Worm (Caenorhabditis elegans): Measurements from ENCODE around the gene sms-1.

The sms-1 gene

DNA sequence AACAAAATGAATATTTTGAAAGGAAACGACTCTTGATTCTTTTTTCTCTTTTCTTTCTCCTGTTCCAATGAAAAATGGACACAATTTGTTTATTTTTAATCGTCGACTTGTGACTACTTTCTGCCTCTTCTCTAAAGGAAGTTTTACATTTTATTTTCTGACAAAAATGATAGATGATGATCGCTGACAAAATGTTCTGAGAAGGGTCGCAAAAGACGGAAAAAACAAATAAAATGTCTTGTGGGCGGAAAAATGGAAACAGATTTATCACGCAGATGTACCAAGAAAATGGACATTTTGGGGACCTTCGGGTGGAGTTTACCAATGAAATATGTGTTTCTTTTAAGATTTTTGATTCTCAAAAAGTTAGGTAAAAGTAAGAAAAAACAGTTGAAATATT lies 45.0 kb downstream of the sms-1 start:
- no peak for TF ChIP-seq C38D4.7 (GFP tag; optimal IDR thresholded peaks at IDR 0.05)
- no peak for TF ChIP-seq F13H6.1 (tag; optimal IDR thresholded peaks at IDR 0.05)
- TF ChIP-seq gmeb-2 (tag; optimal IDR thresholded peaks at IDR 0.05) = no peak
- TF ChIP-seq lim-6 (tag; optimal IDR thresholded peaks at IDR 0.05) = no peak
- no peak for TF ChIP-seq sdc-2 (tag; optimal IDR thresholded peaks at IDR 0.05)
- TF ChIP-seq elt-4 (tag; optimal IDR thresholded peaks at IDR 0.05) = no peak

DNA sequence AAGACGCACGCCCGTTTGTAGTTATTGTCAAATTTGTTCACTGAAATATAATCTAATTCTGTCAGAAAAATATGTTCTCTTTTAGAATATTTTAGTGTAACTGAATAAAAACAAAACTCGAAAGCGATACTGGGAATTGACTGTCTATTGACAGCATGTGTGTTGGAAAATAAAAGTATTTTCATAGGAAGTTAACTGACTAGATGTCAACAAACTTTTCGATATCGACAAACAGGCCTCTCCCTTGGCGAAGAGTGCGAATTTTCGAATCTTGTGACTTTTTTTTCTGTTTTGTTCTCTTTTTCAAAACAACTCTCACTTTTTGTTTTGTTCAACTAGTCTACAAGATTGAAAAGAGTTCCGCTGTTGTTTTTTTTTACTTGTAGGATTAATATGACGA lies 59.7 kb downstream of the sms-1 start:
- TF ChIP-seq sdc-2 (tag; optimal IDR thresholded peaks at IDR 0.05) (no peak), hlh-6 (tag; optimal IDR thresholded peaks at IDR 0.05) (no peak), lin-11 (tag; optimal IDR thresholded peaks at IDR 0.05) (no peak), ceh-2 (tag; optimal IDR thresholded peaks at IDR 0.05) (no peak), tbx-7 (tag; optimal IDR thresholded peaks at IDR 0.05) (no peak), elt-4 (tag; optimal IDR thresholded peaks at IDR 0.05) (no peak), dve-1 (tag; optimal IDR thresholded peaks at IDR 0.05) (no peak), tbx-2 (tag; optimal IDR thresholded peaks at IDR 0.05) (no peak), sox-4 (tag; optimal IDR thresholded peaks at IDR 0.05) (no peak), hlh-30 (tag; optimal IDR thresholded peaks at IDR 0.05; ENCODE audit: insufficient read depth) (no peak), ceh-9 (tag; optimal IDR thresholded peaks at IDR 0.05) (no peak), che-1 (tag; optimal IDR thresholded peaks at IDR 0.05) (no peak)

DNA sequence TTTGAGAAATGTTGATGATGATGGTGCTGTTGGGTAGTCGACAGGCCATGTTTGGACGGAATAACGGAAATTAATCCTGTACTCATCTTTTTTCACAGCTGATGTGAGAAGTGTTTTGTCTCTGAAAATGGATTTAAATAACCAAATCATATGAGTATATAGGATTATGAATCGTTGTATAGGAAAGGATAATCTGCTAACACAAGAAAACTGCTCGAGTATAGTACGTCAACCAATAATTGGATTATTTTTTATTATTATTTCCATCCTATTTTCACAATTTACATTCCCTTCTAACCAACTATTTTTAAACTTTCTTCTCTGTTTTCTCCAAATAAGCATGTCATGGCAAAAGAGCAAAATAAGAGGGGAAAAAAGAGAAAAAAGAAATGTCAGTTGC lies 62.2 kb downstream of the sms-1 start:
- TF ChIP-seq fax-1 (tag; optimal IDR thresholded peaks at IDR 0.05) (no peak), ttx-3 (tag; optimal IDR thresholded peaks at IDR 0.05) (no peak), ceh-22 (tag; optimal IDR thresholded peaks at IDR 0.05) (no peak), hlh-8 (tag; optimal IDR thresholded peaks at IDR 0.05) (no peak), ceh-30 (tag; optimal IDR thresholded peaks at IDR 0.05) (no peak), pha-2 (tag; optimal IDR thresholded peaks at IDR 0.05) (no peak), dmd-4 (tag; optimal IDR thresholded peaks at IDR 0.05; ENCODE audit: borderline replicate concordance) (no peak), tbx-7 (tag; optimal IDR thresholded peaks at IDR 0.05) (no peak)

DNA sequence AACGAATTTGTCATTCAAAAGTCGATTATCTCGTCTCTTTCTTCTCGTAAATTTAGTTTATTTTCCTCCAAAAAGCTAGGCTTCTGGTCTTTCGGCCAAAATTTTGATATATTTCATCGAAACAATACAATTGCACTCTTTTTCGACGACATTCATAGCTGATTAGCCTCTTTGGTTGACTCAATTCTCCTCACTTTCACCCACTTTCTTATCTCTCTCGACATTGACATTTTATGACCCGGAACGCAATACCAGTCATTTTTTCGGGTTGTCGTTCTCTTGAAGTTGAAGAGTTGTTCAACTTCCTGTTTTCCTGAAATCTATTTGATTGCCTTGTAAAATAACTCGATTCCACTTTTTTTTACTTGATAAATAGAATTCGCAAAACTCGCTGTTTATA lies 63.4 kb downstream of the sms-1 start:
- TF ChIP-seq zip-5 (tag; optimal IDR thresholded peaks at IDR 0.05) (no peak), unc-42 (tag; optimal IDR thresholded peaks at IDR 0.05) (no peak), madf-2 (tag; optimal IDR thresholded peaks at IDR 0.05) (no peak), tbx-7 (tag; optimal IDR thresholded peaks at IDR 0.05) (no peak)

DNA sequence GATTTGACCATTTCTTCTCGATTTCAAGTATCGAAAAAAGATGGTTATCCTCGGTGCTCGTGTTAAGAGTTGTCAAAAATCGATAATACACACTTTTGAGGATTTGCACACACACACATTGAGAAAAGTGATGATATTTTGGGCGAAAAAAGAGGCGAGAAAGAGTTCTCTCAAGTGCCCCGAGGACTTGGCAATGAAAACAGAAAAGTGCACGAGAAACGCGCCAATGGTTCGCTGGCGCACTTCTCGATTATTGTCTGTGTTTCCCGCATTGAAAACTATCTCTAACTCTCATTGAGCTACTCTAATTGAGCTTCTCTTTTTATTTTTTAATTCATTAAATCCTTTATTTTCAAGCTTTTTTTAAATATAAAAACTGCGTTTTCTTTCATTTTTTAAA lies 64.3 kb downstream of the sms-1 start:
- no peak for TF ChIP-seq Y22D7AL.16 (tag; optimal IDR thresholded peaks at IDR 0.05)
- no peak for TF ChIP-seq ama-1 (optimal IDR thresholded peaks at IDR 0.05)
- no peak for TF ChIP-seq unc-86 (tag; optimal IDR thresholded peaks at IDR 0.05)
- TF ChIP-seq F13H6.1 (tag; optimal IDR thresholded peaks at IDR 0.05) = no peak
- no peak for TF ChIP-seq madf-2 (tag; optimal IDR thresholded peaks at IDR 0.05)
- TF ChIP-seq dve-1 (tag; optimal IDR thresholded peaks at IDR 0.05) = no peak
- peak; percentile 45 for TF ChIP-seq nfya-1 (tag; optimal IDR thresholded peaks at IDR 0.05)
- TF ChIP-seq che-1 (tag; optimal IDR thresholded peaks at IDR 0.05) = no peak
- no peak for TF ChIP-seq hlh-15 (tag; optimal IDR thresholded peaks at IDR 0.05)
- no peak for TF ChIP-seq sdc-2 (tag; optimal IDR thresholded peaks at IDR 0.05)
- TF ChIP-seq ceh-19 (GFP tag; optimal IDR thresholded peaks at IDR 0.05) = no peak
- TF ChIP-seq ceh-14 (tag; optimal IDR thresholded peaks at IDR 0.05) = no peak
- TF ChIP-seq tbx-2 (tag; optimal IDR thresholded peaks at IDR 0.05) = peak; percentile 58
- peak; percentile 22 for TF ChIP-seq ceh-31 (tag; optimal IDR thresholded peaks at IDR 0.05)
- TF ChIP-seq elt-2 (tag; optimal IDR thresholded peaks at IDR 0.05) = no peak
- no peak for TF ChIP-seq ets-4 (tag; optimal IDR thresholded peaks at IDR 0.05)
- TF ChIP-seq C08G9.2 (tag; optimal IDR thresholded peaks at IDR 0.05) = no peak
- TF ChIP-seq unc-3 (GFP tag; conservative IDR thresholded peaks at IDR 0.05) = no peak
- no peak for TF ChIP-seq unc-3 (tag; optimal IDR thresholded peaks at IDR 0.05)
- TF ChIP-seq ceh-34 (tag; optimal IDR thresholded peaks at IDR 0.05) = no peak
- TF ChIP-seq fkh-6 (tag; optimal IDR thresholded peaks at IDR 0.05) = no peak
- TF ChIP-seq ceh-9 (tag; optimal IDR thresholded peaks at IDR 0.05) = no peak
- no peak for TF ChIP-seq ahr-1 (tag; optimal IDR thresholded peaks at IDR 0.05)
- TF ChIP-seq hlh-30 (tag; optimal IDR thresholded peaks at IDR 0.05; ENCODE audit: insufficient read depth) = no peak
- no peak for TF ChIP-seq pat-9 (tag; optimal IDR thresholded peaks at IDR 0.05)
- peak; percentile 41 for TF ChIP-seq unc-42 (tag; optimal IDR thresholded peaks at IDR 0.05)
- no peak for TF ChIP-seq elt-4 (tag; optimal IDR thresholded peaks at IDR 0.05)
- TF ChIP-seq ceh-24 (tag; optimal IDR thresholded peaks at IDR 0.05) = no peak
- no peak for TF ChIP-seq ceh-45 (GFP tag; IDR thresholded peaks at IDR 0.05)
- no peak for TF ChIP-seq lin-11 (tag; optimal IDR thresholded peaks at IDR 0.05)
- TF ChIP-seq ceh-18 (tag; optimal IDR thresholded peaks at IDR 0.05) = peak; percentile 51

Measured in whole organism, late embryonic.